Worm (Caenorhabditis elegans) whole organism, L2 larva: Measurements from ENCODE around the gene mlp-1.

Source experiments
- C34F6.9 ChIP-seq: fragments of 150-350 bp; optimal IDR thresholded peaks from 2 replicates; lab custom pipeline; 2014; ENCODE audit warnings: missing biosample characterization, missing genetic modification characterization
- F13H6.1 ChIP-seq: sonication (generic microtip); optimal IDR thresholded peaks from 2 replicates; lab custom pipeline; 2016; ENCODE audit warnings: missing genetic modification characterization, missing compliant biosample characterization
- R02D3.7 ChIP-seq: fragments of 150-350 bp; optimal IDR thresholded peaks from 2 replicates; lab custom pipeline; 2014; ENCODE audit warnings: missing biosample characterization, missing genetic modification characterization
- Y55F3AM.14 ChIP-seq: fragments of 200-800 bp; sonication (Bioruptor generic); optimal IDR thresholded peaks from 2 replicates; lab custom pipeline; 2018; ENCODE audit warnings: mild to moderate bottlenecking, missing genetic modification characterization, missing compliant biosample characterization
- alr-1 ChIP-seq: fragments of 150-350 bp; optimal IDR thresholded peaks from 2 replicates; lab custom pipeline; 2014; ENCODE audit warnings: missing biosample characterization, missing genetic modification characterization
- blmp-1 ChIP-seq: sonication (generic microtip); optimal IDR thresholded peaks from 2 replicates; lab custom pipeline; 2017; ENCODE audit warnings: missing genetic modification characterization, mild to moderate bottlenecking, missing compliant biosample characterization, antibody characterized with exemption, moderate library complexity; ENCODE audit not compliant: insufficient read depth
- ceh-16 ChIP-seq: fragments of 150-350 bp; optimal IDR thresholded peaks from 2 replicates; lab custom pipeline; 2014; ENCODE audit warnings: missing biosample characterization, missing genetic modification characterization
- ceh-82 ChIP-seq: fragments of 150-350 bp; optimal IDR thresholded peaks from 2 replicates; lab custom pipeline; 2014; ENCODE audit warnings: missing biosample characterization, missing genetic modification characterization
- crh-2 ChIP-seq: sonication (generic microtip); optimal IDR thresholded peaks from 2 replicates; lab custom pipeline; 2017; ENCODE audit warnings: missing biosample characterization, missing genetic modification characterization
- dmd-4 ChIP-seq: sonication (generic microtip); optimal IDR thresholded peaks from 2 replicates; lab custom pipeline; 2017; ENCODE audit warnings: missing biosample characterization, missing genetic modification characterization
- egl-27 ChIP-seq: sonication (generic microtip); optimal IDR thresholded peaks from 3 replicates; lab custom pipeline; 2017; ENCODE audit warnings: missing biosample characterization, missing genetic modification reagents, missing genetic modification characterization
- elt-3 ChIP-seq: sonication (generic microtip); optimal IDR thresholded peaks from 2 replicates; lab custom pipeline; 2017; ENCODE audit warnings: missing biosample characterization, missing genetic modification characterization
- fos-1 ChIP-seq: fragments of 150-350 bp; optimal IDR thresholded peaks from 2 replicates; lab custom pipeline; 2014; ENCODE audit warnings: missing biosample characterization, missing genetic modification characterization
- lin-39 ChIP-seq: fragments of 150-350 bp; optimal IDR thresholded peaks from 2 replicates; lab custom pipeline; 2014; ENCODE audit warnings: missing biosample characterization, missing genetic modification reagents, missing genetic modification characterization
- lsy-2 ChIP-seq, 2 experiments: fragments of 150-350 bp in 1 of 2; sonication (generic microtip) in 1 of 2; optimal IDR thresholded peaks; 2 replicates each; lab custom pipeline; 2014 to 2017; ENCODE audit warnings: missing biosample characterization in 2 of 2, missing genetic modification characterization in 2 of 2
- mbf-1 ChIP-seq: sonication (generic microtip); optimal IDR thresholded peaks from 2 replicates; lab custom pipeline; 2017; ENCODE audit warnings: missing biosample characterization, missing genetic modification characterization
- mdl-1 ChIP-seq, 2 experiments: fragments of 150-350 bp in 1 of 2; sonication (generic microtip) in 1 of 2; optimal IDR thresholded peaks; 2 replicates each; lab custom pipeline; 2017; ENCODE audit warnings: missing biosample characterization in 2 of 2, missing genetic modification characterization in 2 of 2
- nhr-10 ChIP-seq: sonication (generic microtip); optimal IDR thresholded peaks from 2 replicates; lab custom pipeline; 2017; ENCODE audit warnings: missing biosample characterization, missing genetic modification characterization
- nhr-12 ChIP-seq: fragments of 150-350 bp; optimal IDR thresholded peaks from 2 replicates; lab custom pipeline; 2014; ENCODE audit warnings: missing biosample characterization, missing genetic modification characterization
- nhr-129 ChIP-seq: fragments of 150-350 bp; optimal IDR thresholded peaks from 2 replicates; lab custom pipeline; 2014; ENCODE audit warnings: missing biosample characterization, missing genetic modification characterization
- nhr-21 ChIP-seq: fragments of 150-350 bp; optimal IDR thresholded peaks from 2 replicates; lab custom pipeline; 2014; ENCODE audit warnings: missing biosample characterization, missing genetic modification characterization
- nhr-25 ChIP-seq: fragments of 150-350 bp; sonication (generic microtip); optimal IDR thresholded peaks from 3 replicates; lab custom pipeline; 2014; ENCODE audit warnings: missing biosample characterization, missing genetic modification characterization
- nhr-6 ChIP-seq: fragments of 150-350 bp; optimal IDR thresholded peaks from 2 replicates; lab custom pipeline; 2014; ENCODE audit warnings: missing biosample characterization, missing genetic modification characterization
- nhr-77 ChIP-seq: fragments of 150-350 bp; optimal IDR thresholded peaks from 2 replicates; lab custom pipeline; 2014; ENCODE audit warnings: missing biosample characterization, missing genetic modification characterization
- peb-1 ChIP-seq: fragments of 150-350 bp; optimal IDR thresholded peaks from 2 replicates; lab custom pipeline; 2014; ENCODE audit warnings: missing biosample characterization, missing genetic modification characterization
- sem-4 ChIP-seq: fragments of 150-350 bp; optimal IDR thresholded peaks from 2 replicates; lab custom pipeline; 2014; ENCODE audit warnings: missing biosample characterization, missing genetic modification reagents, missing genetic modification characterization
- skn-1 ChIP-seq: sonication (generic microtip); optimal IDR thresholded peaks from 2 replicates; lab custom pipeline; 2017; ENCODE audit warnings: missing biosample characterization, missing genetic modification characterization
- sma-3 ChIP-seq: sonication (generic microtip); optimal IDR thresholded peaks from 2 replicates; lab custom pipeline; 2016; ENCODE audit warnings: missing genetic modification reagents, missing genetic modification characterization, missing compliant biosample characterization
- snpc-4 ChIP-seq: fragments of 150-350 bp; optimal IDR thresholded peaks from 2 replicates; lab custom pipeline; 2014; ENCODE audit warnings: missing biosample characterization, missing genetic modification characterization
- unc-39 ChIP-seq: fragments of 150-350 bp; optimal IDR thresholded peaks from 2 replicates; lab custom pipeline; 2014; ENCODE audit warnings: missing biosample characterization, missing genetic modification characterization
- unc-55 ChIP-seq: fragments of 150-350 bp; sonication (generic microtip); optimal IDR thresholded peaks from 3 replicates; lab custom pipeline; 2014; ENCODE audit warnings: missing biosample characterization, missing genetic modification reagents, missing genetic modification characterization
- unc-62 ChIP-seq: fragments of 150-350 bp; optimal IDR thresholded peaks from 2 replicates; lab custom pipeline; 2014; ENCODE audit warnings: missing biosample characterization, missing genetic modification reagents, missing genetic modification characterization
- ztf-1 ChIP-seq: fragments of 200-800 bp; sonication (Bioruptor generic); conservative IDR thresholded peaks from 2 replicates; pipeline ENCODE4 v1.3.6; 2022; ENCODE audit warnings: missing genetic modification characterization, missing compliant biosample characterization
- ztf-11 ChIP-seq: sonication (generic microtip); optimal IDR thresholded peaks from 2 replicates; lab custom pipeline; 2017; ENCODE audit warnings: missing biosample characterization, missing genetic modification characterization

Gene mlp-1

DNA sequence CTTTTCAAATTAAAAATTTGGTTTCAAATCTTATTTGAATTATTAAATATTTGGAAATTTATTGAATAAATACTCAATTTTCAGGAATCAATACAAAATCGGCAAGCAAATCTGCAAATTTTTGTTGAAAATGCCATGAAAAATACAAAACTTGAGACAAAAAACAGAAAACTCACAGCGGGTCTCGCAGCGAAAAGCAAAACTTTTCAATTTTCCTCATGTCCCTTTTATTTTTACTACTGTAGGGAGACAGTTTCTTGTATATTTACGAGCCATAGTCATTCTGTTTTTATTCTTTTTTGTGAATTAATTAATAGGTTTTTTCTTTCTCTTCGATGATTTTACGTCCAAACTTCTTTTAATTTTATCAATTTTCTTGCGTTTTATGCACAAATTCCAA is 13.6 kb upstream of the mlp-1 start:
- TF ChIP-seq egl-27 (tag; lab: Kevin White, UChicago) (no peak), nhr-12 (tag; lab: Kevin White, UChicago) (no peak), lsy-2 (tag; optimal IDR thresholded peaks at IDR 0.05; lab: Kevin White, UChicago) (no peak), nhr-21 (no peak), mdl-1 (tag; optimal IDR thresholded peaks at IDR 0.05; lab: Kevin White, UChicago) (no peak), ceh-82 (tag; lab: Kevin White, UChicago) (no peak), fos-1 (tag; lab: Kevin White, UChicago) (no peak), unc-62 (GFP tag; lab: Kevin White, UChicago) (no peak), snpc-4 (tag; lab: Kevin White, UChicago) (no peak), nhr-6 (tag; lab: Kevin White, UChicago) (no peak), blmp-1 (tag; lab: Kevin White, UChicago) (no peak), nhr-25 (no peak)

DNA sequence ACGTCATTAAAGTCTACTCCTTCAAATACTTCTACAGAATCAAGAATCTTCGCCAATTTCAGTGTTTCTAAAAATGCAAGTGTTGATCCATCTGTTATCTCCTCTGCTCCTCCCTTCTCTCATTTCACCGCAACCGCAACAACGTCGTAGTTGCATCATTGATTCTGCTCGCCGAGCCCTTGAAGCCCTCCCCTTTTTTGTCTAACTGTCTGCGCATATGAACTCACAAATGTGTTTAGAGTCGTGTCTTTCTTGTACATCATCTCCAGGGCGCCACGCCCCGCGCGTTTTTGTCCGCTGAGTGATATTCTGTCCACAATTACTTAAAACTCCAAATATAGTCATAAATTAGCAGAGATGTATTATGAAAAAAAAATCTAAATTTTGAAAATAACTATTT is 13.2 kb upstream of the mlp-1 start:
- TF ChIP-seq unc-55 (GFP tag; lab: Kevin White, UChicago) (peak; percentile 56), elt-3 (tag; lab: Kevin White, UChicago) (no peak), nhr-10 (tag; lab: Kevin White, UChicago) (no peak), lsy-2 (tag; optimal IDR thresholded peaks at IDR 0.05; lab: Kevin White, UChicago) (peak in 1 of 2 experiments; percentile 36), mdl-1 (tag; optimal IDR thresholded peaks at IDR 0.05; lab: Kevin White, UChicago) (no peak), mbf-1 (no peak), C34F6.9 (tag; lab: Kevin White, UChicago) (peak; percentile 35), egl-27 (tag; lab: Kevin White, UChicago) (no peak), skn-1 (no peak), F13H6.1 (tag; lab: Kevin White, UChicago) (peak; percentile 8), peb-1 (tag; lab: Kevin White, UChicago) (no peak), sem-4 (tag; lab: Kevin White, UChicago) (no peak), nhr-129 (tag; lab: Kevin White, UChicago) (peak; percentile 24), crh-2 (tag; lab: Kevin White, UChicago) (peak; percentile 24), ztf-1 (GFP tag; lab: Robert Waterston, UW) (no peak)

DNA sequence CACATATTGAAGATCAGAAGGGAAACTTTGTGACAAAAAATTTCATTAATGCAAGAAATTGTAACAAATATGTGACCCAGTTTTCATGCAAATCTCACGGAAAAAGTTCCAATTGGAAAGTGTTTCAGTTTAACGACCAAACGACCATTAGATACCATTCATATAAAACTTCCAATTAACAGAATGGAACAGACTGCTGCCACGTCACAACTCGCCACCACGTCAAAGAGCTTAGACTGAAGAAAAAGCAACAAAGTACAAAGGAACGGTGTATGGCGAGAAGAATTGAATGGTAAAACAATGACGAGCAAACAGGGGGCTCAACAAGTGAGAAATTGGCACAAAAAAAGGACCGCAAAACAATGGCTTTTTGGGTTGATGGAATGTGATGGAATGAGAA is 10.5 kb upstream of the mlp-1 start, which contains the start of gene T04C9.3:
TSS of gene T04C9.3 (plus strand) at position 301 of the 400 bp plus-strand sequence.
- TF ChIP-seq nhr-77 (tag; lab: Kevin White, UChicago), result no peak
- TF ChIP-seq nhr-129 (tag; lab: Kevin White, UChicago), result no peak
- TF ChIP-seq dmd-4 (tag; lab: Kevin White, UChicago), result no peak
- no peak for TF ChIP-seq peb-1 (tag; lab: Kevin White, UChicago)
- no peak for TF ChIP-seq F13H6.1 (tag; lab: Kevin White, UChicago)
- no peak for TF ChIP-seq elt-3 (tag; lab: Kevin White, UChicago)
- no peak for TF ChIP-seq blmp-1 (tag; lab: Kevin White, UChicago)
- TF ChIP-seq skn-1, result no peak
- TF ChIP-seq lsy-2 (tag; optimal IDR thresholded peaks at IDR 0.05; lab: Kevin White, UChicago), result no peak
- no peak for TF ChIP-seq nhr-6 (tag; lab: Kevin White, UChicago)
- TF ChIP-seq lin-39, result no peak
- TF ChIP-seq alr-1 (tag; lab: Kevin White, UChicago), result no peak

DNA sequence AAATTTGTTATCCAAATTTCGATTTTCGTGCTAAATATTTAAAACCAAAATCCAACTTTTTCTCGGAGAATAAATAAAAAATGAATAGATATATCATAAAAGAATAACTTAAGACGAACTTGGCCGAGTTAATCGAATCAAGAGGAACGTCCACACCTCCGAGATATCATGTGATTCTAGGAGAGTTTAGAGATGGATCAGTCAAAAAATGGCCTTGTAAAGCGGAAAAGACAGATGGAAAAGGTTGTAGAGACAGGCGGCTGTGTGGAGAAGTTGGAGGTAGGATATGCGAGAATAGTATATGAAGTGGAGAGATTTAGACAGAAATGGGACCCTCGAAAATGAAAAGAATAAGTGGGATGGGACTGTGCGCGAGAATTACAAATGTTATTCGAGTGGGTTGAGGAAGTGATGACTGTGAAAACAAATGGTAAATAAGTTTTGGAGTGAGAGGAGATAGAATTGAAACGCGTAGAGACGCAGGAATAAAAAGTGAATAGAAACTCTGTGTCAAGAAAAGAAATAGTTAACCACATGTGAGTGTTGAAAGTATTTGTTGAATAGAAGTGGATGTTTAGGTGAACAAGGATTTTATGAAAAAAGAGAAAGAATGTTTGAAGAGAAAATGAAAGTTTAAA is 8.0 kb upstream of the mlp-1 start:
- TF ChIP-seq ztf-11 (tag; lab: Kevin White, UChicago) (no peak), Y55F3AM.14 (GFP tag; lab: Kevin White, UChicago) (no peak), sma-3 (GFP tag; lab: Kevin White, UChicago) (peak; percentile 26), R02D3.7 (tag; lab: Kevin White, UChicago) (no peak), nhr-25 (peak; percentile 31)

DNA sequence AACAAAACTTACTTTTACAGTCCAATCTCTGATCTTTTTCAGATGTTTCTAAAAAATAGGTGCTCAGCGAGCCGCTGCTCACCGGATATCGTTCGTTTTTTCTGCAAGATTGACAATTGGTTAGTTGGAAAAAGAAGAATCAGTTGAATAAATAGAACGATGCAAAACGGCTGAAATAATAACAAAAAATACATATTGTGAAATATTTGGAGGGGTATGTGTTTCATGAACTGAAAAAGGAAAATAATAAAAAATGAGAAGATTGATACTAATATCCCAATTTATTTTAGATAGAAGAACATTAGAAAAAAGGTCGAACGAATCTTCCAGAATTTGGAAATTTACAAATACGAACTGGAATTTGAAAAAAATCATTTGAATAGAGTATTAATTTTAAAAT is 7.2 kb upstream of the mlp-1 start, which contains the start of gene frm-2:
TSS of gene frm-2 (minus strand) at position 101 of the 400 bp plus-strand sequence.
- no peak for TF ChIP-seq ztf-1 (GFP tag; lab: Robert Waterston, UW)
- TF ChIP-seq R02D3.7 (tag; lab: Kevin White, UChicago), result no peak
- TF ChIP-seq F13H6.1 (tag; lab: Kevin White, UChicago), result no peak
- no peak for TF ChIP-seq lin-39
- no peak for TF ChIP-seq unc-39 (tag; lab: Kevin White, UChicago)
- TF ChIP-seq nhr-10 (tag; lab: Kevin White, UChicago), result no peak
- TF ChIP-seq fos-1 (tag; lab: Kevin White, UChicago), result no peak
- TF ChIP-seq nhr-129 (tag; lab: Kevin White, UChicago), result no peak
- TF ChIP-seq mdl-1 (tag; optimal IDR thresholded peaks at IDR 0.05; lab: Kevin White, UChicago), result no peak
- TF ChIP-seq skn-1, result no peak
- no peak for TF ChIP-seq crh-2 (tag; lab: Kevin White, UChicago)
- TF ChIP-seq C34F6.9 (tag; lab: Kevin White, UChicago), result no peak
- TF ChIP-seq sem-4 (tag; lab: Kevin White, UChicago), result no peak
- no peak for TF ChIP-seq nhr-12 (tag; lab: Kevin White, UChicago)
- TF ChIP-seq nhr-6 (tag; lab: Kevin White, UChicago), result no peak
- no peak for TF ChIP-seq ceh-82 (tag; lab: Kevin White, UChicago)
- TF ChIP-seq ceh-16 (tag; lab: Kevin White, UChicago), result no peak
